Worm (Caenorhabditis elegans) whole organism, L2 larva: ENCODE data around the gene ttr-29.

Source experiments
- C34F6.9 ChIP-seq: fragments of 150-350 bp; optimal IDR thresholded peaks from 2 replicates; lab custom pipeline; 2014; ENCODE audit warnings: missing biosample characterization, missing genetic modification characterization
- F13H6.1 ChIP-seq: sonication (generic microtip); optimal IDR thresholded peaks from 2 replicates; lab custom pipeline; 2016; ENCODE audit warnings: missing genetic modification characterization, missing compliant biosample characterization
- R02D3.7 ChIP-seq: fragments of 150-350 bp; optimal IDR thresholded peaks from 2 replicates; lab custom pipeline; 2014; ENCODE audit warnings: missing biosample characterization, missing genetic modification characterization
- Y55F3AM.14 ChIP-seq: fragments of 200-800 bp; sonication (Bioruptor generic); optimal IDR thresholded peaks from 2 replicates; lab custom pipeline; 2018; ENCODE audit warnings: mild to moderate bottlenecking, missing genetic modification characterization, missing compliant biosample characterization
- ZK546.5 ChIP-seq: sonication (generic microtip); optimal IDR thresholded peaks from 2 replicates; lab custom pipeline; 2017; ENCODE audit warnings: missing biosample characterization, missing genetic modification characterization
- alr-1 ChIP-seq: fragments of 150-350 bp; optimal IDR thresholded peaks from 2 replicates; lab custom pipeline; 2014; ENCODE audit warnings: missing biosample characterization, missing genetic modification characterization
- aly-2 ChIP-seq: fragments of 150-350 bp; optimal IDR thresholded peaks from 2 replicates; lab custom pipeline; 2014; ENCODE audit warnings: missing biosample characterization, missing genetic modification characterization
- ama-1 ChIP-seq: fragments of 150-350 bp; optimal IDR thresholded peaks from 2 replicates; lab custom pipeline; 2018; ENCODE audit warnings: inconsistent platforms
- blmp-1 ChIP-seq: sonication (generic microtip); optimal IDR thresholded peaks from 2 replicates; lab custom pipeline; 2017; ENCODE audit warnings: missing genetic modification characterization, mild to moderate bottlenecking, missing compliant biosample characterization, antibody characterized with exemption, moderate library complexity; ENCODE audit not compliant: insufficient read depth
- ceh-16 ChIP-seq: fragments of 150-350 bp; optimal IDR thresholded peaks from 2 replicates; lab custom pipeline; 2014; ENCODE audit warnings: missing biosample characterization, missing genetic modification characterization
- ceh-82 ChIP-seq: fragments of 150-350 bp; optimal IDR thresholded peaks from 2 replicates; lab custom pipeline; 2014; ENCODE audit warnings: missing biosample characterization, missing genetic modification characterization
- crh-2 ChIP-seq: sonication (generic microtip); optimal IDR thresholded peaks from 2 replicates; lab custom pipeline; 2017; ENCODE audit warnings: missing biosample characterization, missing genetic modification characterization
- dmd-4 ChIP-seq: sonication (generic microtip); optimal IDR thresholded peaks from 2 replicates; lab custom pipeline; 2017; ENCODE audit warnings: missing biosample characterization, missing genetic modification characterization
- egl-27 ChIP-seq: sonication (generic microtip); optimal IDR thresholded peaks from 3 replicates; lab custom pipeline; 2017; ENCODE audit warnings: missing biosample characterization, missing genetic modification reagents, missing genetic modification characterization
- elt-1 ChIP-seq: fragments of 150-350 bp; optimal IDR thresholded peaks from 2 replicates; lab custom pipeline; 2014; ENCODE audit warnings: missing biosample characterization, missing genetic modification characterization
- elt-3 ChIP-seq: sonication (generic microtip); optimal IDR thresholded peaks from 2 replicates; lab custom pipeline; 2017; ENCODE audit warnings: missing biosample characterization, missing genetic modification characterization
- fos-1 ChIP-seq: fragments of 150-350 bp; optimal IDR thresholded peaks from 2 replicates; lab custom pipeline; 2014; ENCODE audit warnings: missing biosample characterization, missing genetic modification characterization
- gmeb-1 ChIP-seq: fragments of 150-350 bp; optimal IDR thresholded peaks from 2 replicates; lab custom pipeline; 2014; ENCODE audit warnings: missing biosample characterization, missing genetic modification characterization
- lin-11 ChIP-seq: fragments of 150-350 bp; sonication (generic microtip); optimal IDR thresholded peaks from 2 replicates; lab custom pipeline; 2014; ENCODE audit warnings: missing biosample characterization, missing genetic modification characterization, inconsistent platforms, mixed read lengths
- lin-13 ChIP-seq: fragments of 150-350 bp; optimal IDR thresholded peaks from 2 replicates; lab custom pipeline; 2014; ENCODE audit warnings: missing biosample characterization, missing genetic modification reagents, missing genetic modification characterization
- lin-39 ChIP-seq: fragments of 150-350 bp; optimal IDR thresholded peaks from 2 replicates; lab custom pipeline; 2014; ENCODE audit warnings: missing biosample characterization, missing genetic modification reagents, missing genetic modification characterization
- lsy-2 ChIP-seq, 2 experiments: fragments of 150-350 bp in 1 of 2; sonication (generic microtip) in 1 of 2; optimal IDR thresholded peaks; 2 replicates each; lab custom pipeline; 2014 to 2017; ENCODE audit warnings: missing biosample characterization in 2 of 2, missing genetic modification characterization in 2 of 2
- mab-5 ChIP-seq: fragments of 150-350 bp; optimal IDR thresholded peaks from 2 replicates; lab custom pipeline; 2014; ENCODE audit warnings: missing biosample characterization, missing genetic modification characterization
- mbf-1 ChIP-seq: sonication (generic microtip); optimal IDR thresholded peaks from 2 replicates; lab custom pipeline; 2017; ENCODE audit warnings: missing biosample characterization, missing genetic modification characterization
- mdl-1 ChIP-seq, 2 experiments: fragments of 150-350 bp in 1 of 2; sonication (generic microtip) in 1 of 2; optimal IDR thresholded peaks; 2 replicates each; lab custom pipeline; 2017; ENCODE audit warnings: missing biosample characterization in 2 of 2, missing genetic modification characterization in 2 of 2
- nhr-10 ChIP-seq: sonication (generic microtip); optimal IDR thresholded peaks from 2 replicates; lab custom pipeline; 2017; ENCODE audit warnings: missing biosample characterization, missing genetic modification characterization
- nhr-11 ChIP-seq: fragments of 150-350 bp; optimal IDR thresholded peaks from 2 replicates; lab custom pipeline; 2014; ENCODE audit warnings: missing biosample characterization, missing genetic modification characterization
- nhr-12 ChIP-seq: fragments of 150-350 bp; optimal IDR thresholded peaks from 2 replicates; lab custom pipeline; 2014; ENCODE audit warnings: missing biosample characterization, missing genetic modification characterization
- nhr-129 ChIP-seq: fragments of 150-350 bp; optimal IDR thresholded peaks from 2 replicates; lab custom pipeline; 2014; ENCODE audit warnings: missing biosample characterization, missing genetic modification characterization
- nhr-21 ChIP-seq: fragments of 150-350 bp; optimal IDR thresholded peaks from 2 replicates; lab custom pipeline; 2014; ENCODE audit warnings: missing biosample characterization, missing genetic modification characterization
- nhr-23 ChIP-seq: fragments of 150-350 bp; optimal IDR thresholded peaks from 2 replicates; lab custom pipeline; 2014; ENCODE audit warnings: missing biosample characterization, missing genetic modification reagents, missing genetic modification characterization
- nhr-237 ChIP-seq: fragments of 150-350 bp; optimal IDR thresholded peaks from 2 replicates; lab custom pipeline; 2014; ENCODE audit warnings: missing biosample characterization, missing genetic modification characterization
- nhr-25 ChIP-seq: fragments of 150-350 bp; sonication (generic microtip); optimal IDR thresholded peaks from 3 replicates; lab custom pipeline; 2014; ENCODE audit warnings: missing biosample characterization, missing genetic modification characterization
- nhr-6 ChIP-seq: fragments of 150-350 bp; optimal IDR thresholded peaks from 2 replicates; lab custom pipeline; 2014; ENCODE audit warnings: missing biosample characterization, missing genetic modification characterization
- nhr-77 ChIP-seq: fragments of 150-350 bp; optimal IDR thresholded peaks from 2 replicates; lab custom pipeline; 2014; ENCODE audit warnings: missing biosample characterization, missing genetic modification characterization
- peb-1 ChIP-seq: fragments of 150-350 bp; optimal IDR thresholded peaks from 2 replicates; lab custom pipeline; 2014; ENCODE audit warnings: missing biosample characterization, missing genetic modification characterization
- sem-4 ChIP-seq: fragments of 150-350 bp; optimal IDR thresholded peaks from 2 replicates; lab custom pipeline; 2014; ENCODE audit warnings: missing biosample characterization, missing genetic modification reagents, missing genetic modification characterization
- skn-1 ChIP-seq: sonication (generic microtip); optimal IDR thresholded peaks from 2 replicates; lab custom pipeline; 2017; ENCODE audit warnings: missing biosample characterization, missing genetic modification characterization
- sma-3 ChIP-seq: sonication (generic microtip); optimal IDR thresholded peaks from 2 replicates; lab custom pipeline; 2016; ENCODE audit warnings: missing genetic modification reagents, missing genetic modification characterization, missing compliant biosample characterization
- sma-9 ChIP-seq, 2 experiments: fragments of 150-350 bp in 1 of 2; sonication (generic microtip) in 1 of 2; optimal IDR thresholded peaks; 2 replicates each; lab custom pipeline; 2014 to 2016; ENCODE audit warnings: missing genetic modification characterization in 2 of 2, mild to moderate bottlenecking in 1 of 2, missing biosample characterization in 1 of 2, missing compliant biosample characterization in 1 of 2, missing genetic modification reagents in 1 of 2, moderate library complexity in 1 of 2
- snpc-4 ChIP-seq: fragments of 150-350 bp; optimal IDR thresholded peaks from 2 replicates; lab custom pipeline; 2014; ENCODE audit warnings: missing biosample characterization, missing genetic modification characterization
- unc-39 ChIP-seq: fragments of 150-350 bp; optimal IDR thresholded peaks from 2 replicates; lab custom pipeline; 2014; ENCODE audit warnings: missing biosample characterization, missing genetic modification characterization
- unc-55 ChIP-seq: fragments of 150-350 bp; sonication (generic microtip); optimal IDR thresholded peaks from 3 replicates; lab custom pipeline; 2014; ENCODE audit warnings: missing biosample characterization, missing genetic modification reagents, missing genetic modification characterization
- unc-62 ChIP-seq: fragments of 150-350 bp; optimal IDR thresholded peaks from 2 replicates; lab custom pipeline; 2014; ENCODE audit warnings: missing biosample characterization, missing genetic modification reagents, missing genetic modification characterization
- zag-1 ChIP-seq: fragments of 150-350 bp; optimal IDR thresholded peaks from 2 replicates; lab custom pipeline; 2014; ENCODE audit warnings: missing biosample characterization, missing genetic modification characterization
- ztf-1 ChIP-seq: fragments of 200-800 bp; sonication (Bioruptor generic); conservative IDR thresholded peaks from 2 replicates; pipeline ENCODE4 v1.3.6; 2022; ENCODE audit warnings: missing genetic modification characterization, missing compliant biosample characterization
- ztf-11 ChIP-seq: sonication (generic microtip); optimal IDR thresholded peaks from 2 replicates; lab custom pipeline; 2017; ENCODE audit warnings: missing biosample characterization, missing genetic modification characterization
- ztf-4 ChIP-seq: fragments of 150-350 bp; optimal IDR thresholded peaks from 2 replicates; lab custom pipeline; 2014; ENCODE audit warnings: missing biosample characterization, missing genetic modification characterization

The ttr-29 gene

ce11 chrV:12869948-12870347 is 36.7 kb downstream of the ttr-29 start, which contains the start of gene T07F10.3:
Gene T07F10.3, minus strand, starts transcription at chrV:12870045.
- TF ChIP-seq nhr-10 (tag; lab: Kevin White, UChicago), result peak; percentile 2
- TF ChIP-seq mbf-1 (tag; lab: Kevin White, UChicago), result no peak
- TF ChIP-seq blmp-1, result peak; percentile 36
- TF ChIP-seq skn-1 (tag; lab: Kevin White, UChicago), result peak; percentile 30
- TF ChIP-seq lin-39 (tag; lab: Kevin White, UChicago), result no peak
- peak; percentile 50 for TF ChIP-seq ceh-16 (tag; lab: Kevin White, UChicago)
- no peak for TF ChIP-seq elt-1 (tag; lab: Kevin White, UChicago)
- no peak for TF ChIP-seq nhr-6 (tag; lab: Kevin White, UChicago)
- peak; percentile 61 for TF ChIP-seq R02D3.7 (tag; lab: Kevin White, UChicago)
- TF ChIP-seq gmeb-1 (tag; lab: Kevin White, UChicago), result peak; percentile 99
- TF ChIP-seq fos-1, result peak; percentile 57
- no peak for TF ChIP-seq ztf-11 (tag; lab: Kevin White, UChicago)
- no peak for TF ChIP-seq nhr-237
- TF ChIP-seq sma-9 (GFP tag; optimal IDR thresholded peaks at IDR 0.05; lab: Kevin White, UChicago), result peak; percentile 97
- no peak for TF ChIP-seq sma-9 (tag; optimal IDR thresholded peaks at IDR 0.05; lab: Kevin White, UChicago)
- TF ChIP-seq lin-13 (GFP tag; lab: Kevin White, UChicago), result peak; percentile 89
- peak; percentile 95 for TF ChIP-seq unc-55 (GFP tag; lab: Kevin White, UChicago)
- no peak for TF ChIP-seq unc-39 (tag; lab: Kevin White, UChicago)
- peak; percentile 35 for TF ChIP-seq sem-4 (tag; lab: Kevin White, UChicago)
- TF ChIP-seq lin-11 (tag; lab: Kevin White, UChicago), result peak; percentile 76
- peak; percentile 83 for TF ChIP-seq nhr-25
- no peak for TF ChIP-seq ZK546.5 (tag; lab: Kevin White, UChicago)
- TF ChIP-seq nhr-11 (tag; lab: Kevin White, UChicago), result no peak
- peak; percentile 71 to 91 for TF ChIP-seq lsy-2 (tag; optimal IDR thresholded peaks at IDR 0.05; lab: Kevin White, UChicago)
- TF ChIP-seq unc-62 (GFP tag; lab: Kevin White, UChicago), result no peak
- TF ChIP-seq nhr-77 (tag; lab: Kevin White, UChicago), result no peak
- TF ChIP-seq crh-2 (tag; lab: Kevin White, UChicago), result peak; percentile 83
- peak; percentile 34 for TF ChIP-seq ama-1
- peak; percentile 59 for TF ChIP-seq nhr-129
- no peak for TF ChIP-seq aly-2 (tag; lab: Kevin White, UChicago)
- TF ChIP-seq nhr-23, result no peak
- no peak for TF ChIP-seq alr-1 (tag; lab: Kevin White, UChicago)
- no peak for TF ChIP-seq zag-1 (tag; lab: Kevin White, UChicago)
- TF ChIP-seq egl-27 (tag; lab: Kevin White, UChicago), result peak; percentile 59
- TF ChIP-seq Y55F3AM.14 (GFP tag; lab: Kevin White, UChicago), result peak; percentile 17
- peak; percentile 76 for TF ChIP-seq snpc-4 (tag; lab: Kevin White, UChicago)
- TF ChIP-seq ceh-82, result no peak
- no peak for TF ChIP-seq peb-1 (tag; lab: Kevin White, UChicago)
- TF ChIP-seq dmd-4, result no peak
- peak; percentile 95 for TF ChIP-seq sma-3 (GFP tag; lab: Kevin White, UChicago)
- TF ChIP-seq C34F6.9 (tag; lab: Kevin White, UChicago), result peak; percentile 86
- TF ChIP-seq ztf-1, result no peak
- TF ChIP-seq ztf-4 (tag; lab: Kevin White, UChicago), result no peak
- TF ChIP-seq F13H6.1, result peak; percentile 88
- peak; percentile 83 for TF ChIP-seq mab-5 (tag; lab: Kevin White, UChicago)
- no peak for TF ChIP-seq elt-3 (tag; lab: Kevin White, UChicago)
- TF ChIP-seq mdl-1 (tag; optimal IDR thresholded peaks at IDR 0.05; lab: Kevin White, UChicago), result no peak
- TF ChIP-seq nhr-21 (tag; lab: Kevin White, UChicago), result peak; percentile 80
- no peak for TF ChIP-seq nhr-12 (tag; lab: Kevin White, UChicago)
